Worm (Caenorhabditis elegans) whole organism, young adult: ENCODE data around the gene chil-24.

ENCODE experiments used
- T26A5.8 ChIP-seq: sonication (generic microtip); optimal IDR thresholded peaks from 2 replicates; lab custom pipeline; 2016; ENCODE audit warnings: missing genetic modification characterization, missing compliant biosample characterization
- Y53F4B.3 ChIP-seq: fragments of 200-800 bp; sonication (Bioruptor generic); IDR thresholded peaks from 2 replicates; pipeline ENCODE4 v1.3.6; 2022; ENCODE audit warnings: missing genetic modification reagents, missing genetic modification characterization, missing compliant biosample characterization
- athp-1 ChIP-seq: sonication (generic microtip); optimal IDR thresholded peaks from 2 replicates; lab custom pipeline; 2017; ENCODE audit warnings: mild to moderate bottlenecking, missing genetic modification characterization, missing compliant biosample characterization
- ccch-3 ChIP-seq: fragments of 200-800 bp; sonication (Bioruptor generic); optimal IDR thresholded peaks from 2 replicates; lab custom pipeline; 2018; ENCODE audit warnings: mild to moderate bottlenecking, missing genetic modification characterization, missing compliant biosample characterization
- ceh-58 ChIP-seq: fragments of 200-800 bp; sonication (Bioruptor generic); IDR thresholded peaks from 2 replicates; pipeline ENCODE4 v1.3.6; 2022; ENCODE audit warnings: missing genetic modification characterization, missing compliant biosample characterization
- madf-10 ChIP-seq: sonication (generic microtip); optimal IDR thresholded peaks from 2 replicates; lab custom pipeline; 2016; ENCODE audit warnings: mild to moderate bottlenecking, missing genetic modification characterization, missing compliant biosample characterization
- ztf-25 ChIP-seq: fragments of 200-800 bp; sonication (Bioruptor generic); IDR thresholded peaks from 2 replicates; pipeline ENCODE4 v1.3.6; 2022; ENCODE audit warnings: missing genetic modification reagents, missing genetic modification characterization, missing compliant biosample characterization

ce11 chrII:3151615-3152014 lies 22.7 kb downstream of the chil-24 start, which contains the start of the genes T10D4.14 and T10D4.19:
- TF ChIP-seq ccch-3 (GFP tag; lab: Kevin White, UChicago) (no peak), ztf-25 (GFP tag; lab: Robert Waterston, UW) (no peak), T26A5.8 (no peak), madf-10 (tag; lab: Kevin White, UChicago) (no peak), athp-1 (tag; lab: Kevin White, UChicago) (no peak), ceh-58 (GFP tag; lab: Robert Waterston, UW) (no peak), Y53F4B.3 (GFP tag; lab: Robert Waterston, UW) (no peak)
